Worm (Caenorhabditis elegans): Measurements from ENCODE around the gene W03G11.2.

ce11 chrX:12092621-12093020 is 15.8 kb downstream of the W03G11.2 start:
- TF ChIP-seq unc-55 (GFP tag; optimal IDR thresholded peaks at IDR 0.05) = no peak
- TF ChIP-seq lin-11 (tag; optimal IDR thresholded peaks at IDR 0.05) = no peak
- no peak for TF ChIP-seq lin-39 (tag; optimal IDR thresholded peaks at IDR 0.05)
- TF ChIP-seq lsy-2 (tag; optimal IDR thresholded peaks at IDR 0.05) = no peak
- no peak for TF ChIP-seq nhr-12 (tag; optimal IDR thresholded peaks at IDR 0.05)
- no peak for TF ChIP-seq C34F6.9 (tag; optimal IDR thresholded peaks at IDR 0.05)
- no peak for TF ChIP-seq ztf-11 (tag; optimal IDR thresholded peaks at IDR 0.05)
- no peak for TF ChIP-seq sma-9 (GFP tag; optimal IDR thresholded peaks at IDR 0.05)
- no peak for TF ChIP-seq sma-9 (tag; optimal IDR thresholded peaks at IDR 0.05)

Data from whole organism, L2 larva.